Fruit fly (Drosophila melanogaster): ENCODE measurements around the gene Or67d.
A peak's percentile ranks its signal among the peaks of the same experiment; 100 is the strongest.

Gene Or67d

DNA sequence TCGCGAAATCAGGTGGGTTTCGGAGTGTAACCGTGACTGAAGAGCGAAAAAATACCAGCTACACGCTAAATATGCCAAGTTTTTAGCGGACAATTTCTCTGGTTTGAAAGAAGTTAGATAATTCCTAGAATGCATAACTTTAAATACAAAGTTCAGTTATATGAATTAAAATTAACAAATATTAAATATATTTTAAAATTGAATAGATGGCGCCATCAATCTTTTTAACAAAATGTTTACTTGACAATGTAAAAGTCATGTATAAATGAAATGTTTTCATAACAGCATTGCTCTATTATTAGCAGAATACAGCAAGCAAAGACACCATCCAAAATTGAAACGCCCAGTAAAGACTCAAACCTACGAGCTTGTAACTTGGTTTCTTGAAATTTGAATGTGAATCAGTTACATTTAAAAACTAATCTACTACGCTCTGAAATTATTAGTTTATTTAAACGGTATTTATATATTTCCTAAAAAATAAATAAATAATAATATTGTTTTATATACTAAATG lies 47.7 kb upstream of the Or67d start, which contains the start of gene scramb1:
Gene scramb1 (minus strand): TSS at position 27 of the 516 bp plus-strand sequence.
- no peak for TF ChIP-seq fd59A (GFP tag; optimal IDR thresholded peaks at IDR 0.05)
- TF ChIP-seq dsx (GFP tag; optimal IDR thresholded peaks at IDR 0.05; ENCODE audit: poor library complexity, severe bottlenecking): peak; percentile 28

DNA sequence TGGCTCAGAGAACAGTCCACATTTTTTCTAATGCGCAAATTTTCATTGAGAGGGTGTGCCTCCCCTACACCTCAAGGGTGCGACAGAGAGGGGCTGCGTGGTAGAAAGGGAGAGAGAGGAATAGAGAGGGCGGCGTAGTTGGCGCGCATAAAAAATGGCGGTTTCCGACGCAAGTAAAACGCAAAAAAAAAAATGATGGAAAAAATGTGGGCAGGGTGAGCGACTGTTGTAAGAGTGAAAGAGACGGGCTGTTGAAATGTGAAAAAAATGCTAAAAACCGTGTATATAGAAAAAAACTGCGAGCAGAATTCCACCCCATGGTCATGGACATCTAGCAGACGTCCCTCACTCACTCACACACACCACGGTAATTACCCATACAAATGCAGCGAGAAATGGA lies 46.9 kb upstream of the Or67d start:
- TF ChIP-seq svp (GFP tag) (no peak), CG6163 (GFP tag; IDR thresholded peaks at IDR 0.05) (peak; percentile 49; the same call in 1 of the 3 replicates), ss (GFP tag; optimal IDR thresholded peaks at IDR 0.05) (peak in 1 of 2 experiments; percentile 39), fd85E (GFP tag; optimal IDR thresholded peaks at IDR 0.05) (no peak), dac (GFP tag; optimal IDR thresholded peaks at IDR 0.05) (no peak)

DNA sequence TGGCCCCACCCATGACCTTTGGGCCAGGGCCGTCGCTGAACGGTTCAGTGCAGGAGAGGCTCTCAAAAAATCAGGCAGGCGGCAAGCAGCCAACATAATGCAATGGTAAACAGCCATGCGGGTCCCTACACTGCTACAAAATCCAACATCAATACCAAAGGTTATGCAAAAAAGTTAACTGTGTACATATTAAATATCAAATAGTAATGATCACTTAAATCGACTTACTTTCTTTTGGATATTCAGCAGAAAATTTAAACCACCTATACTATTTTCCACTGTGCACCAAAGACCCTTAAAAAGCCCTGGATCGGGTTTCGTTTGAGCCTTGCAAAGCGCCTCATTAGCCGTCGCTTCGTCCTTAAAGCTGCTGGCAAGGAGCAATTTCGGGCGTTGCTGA lies 45.9 kb upstream of the Or67d start:
- TF ChIP-seq Hr39 (GFP tag; optimal IDR thresholded peaks at IDR 0.05) (peak; percentile 39), Eip78C (GFP tag) (peak; percentile 67), achi (GFP tag; optimal IDR thresholded peaks at IDR 0.05) (peak; percentile 10), Eip75B (GFP tag; optimal IDR thresholded peaks at IDR 0.05) (peak; percentile 38), eg (GFP tag; IDR thresholded peaks at IDR 0.05) (0 out of 3 replicates have a peak, but pooled peaks have one; percentile 16), Sox102F (GFP tag; optimal IDR thresholded peaks at IDR 0.05) (no peak), CG6163 (GFP tag; IDR thresholded peaks at IDR 0.05) (peak; percentile 63; the same call in 1 of the 3 replicates), CG8632 (GFP tag; optimal IDR thresholded peaks at IDR 0.05) (no peak), lz (GFP tag; optimal IDR thresholded peaks at IDR 0.05) (peak; percentile 33), CG9139 (GFP tag; optimal IDR thresholded peaks at IDR 0.05) (no peak), CG10669 (GFP tag; optimal IDR thresholded peaks at IDR 0.05) (peak; percentile 40), Blimp-1 (GFP tag; optimal IDR thresholded peaks at IDR 0.05) (no peak), CG10631 (GFP tag; optimal IDR thresholded peaks at IDR 0.05) (no peak), fd59A (GFP tag; optimal IDR thresholded peaks at IDR 0.05) (peak; percentile 16), ss (GFP tag; optimal IDR thresholded peaks at IDR 0.05) (peak in 1 of 2 experiments; percentile 41), CG1621 (tag; optimal IDR thresholded peaks at IDR 0.05) (peak; percentile 32), pdm3 (GFP tag; optimal IDR thresholded peaks at IDR 0.05) (peak; percentile 13), CG31627 (GFP tag; optimal IDR thresholded peaks at IDR 0.05) (peak; percentile 39), dsx (GFP tag; optimal IDR thresholded peaks at IDR 0.05; ENCODE audit: poor library complexity, severe bottlenecking) (peak; percentile 11), CG4318 (GFP tag; optimal IDR thresholded peaks at IDR 0.05) (no peak), OdsH (GFP tag; optimal IDR thresholded peaks at IDR 0.05) (peak; percentile 23), CG8119 (GFP tag; IDR thresholded peaks at IDR 0.05) (no peak), Smox (GFP tag; optimal IDR thresholded peaks at IDR 0.05) (peak; percentile 44), CG8319 (GFP tag; optimal IDR thresholded peaks at IDR 0.05) (no peak), acj6 (GFP tag; optimal IDR thresholded peaks at IDR 0.05) (peak; percentile 4), CG3919 (GFP tag; optimal IDR thresholded peaks at IDR 0.05) (peak; percentile 36), esn (GFP tag; optimal IDR thresholded peaks at IDR 0.05) (peak; percentile 33), salr (GFP tag; optimal IDR thresholded peaks at IDR 0.05) (no peak), dac (GFP tag; optimal IDR thresholded peaks at IDR 0.05) (no peak), CG15336 (GFP tag; IDR thresholded peaks at IDR 0.05) (no peak), Hr38 (GFP tag; optimal IDR thresholded peaks at IDR 0.05) (no peak), CG6792 (GFP tag; optimal IDR thresholded peaks at IDR 0.05) (peak; percentile 28), fkh (GFP tag; optimal IDR thresholded peaks at IDR 0.05) (no peak), CG6808 (GFP tag; optimal IDR thresholded peaks at IDR 0.05) (peak; percentile 8), svp (GFP tag) (peak; percentile 76), Hr4 (GFP tag; optimal IDR thresholded peaks at IDR 0.05) (no peak), spab (GFP tag; optimal IDR thresholded peaks at IDR 0.05) (peak; percentile 16), CG32006 (GFP tag; optimal IDR thresholded peaks at IDR 0.05) (no peak), CG11762 (GFP tag; optimal IDR thresholded peaks at IDR 0.05; ENCODE audit: insufficient read depth) (no peak), CG11294 (GFP tag; IDR thresholded peaks at IDR 0.05) (no peak), Gug (GFP tag; IDR thresholded peaks at IDR 0.05) (no peak), CG7368 (GFP tag; optimal IDR thresholded peaks at IDR 0.05) (no peak), CG3032 (tag; optimal IDR thresholded peaks at IDR 0.05) (peak; percentile 25), CG11902 (GFP tag; optimal IDR thresholded peaks at IDR 0.05) (no peak), Ets96B (tag; optimal IDR thresholded peaks at IDR 0.05) (peak; percentile 36)

Measured in whole organism, prepupa.